Worm (Caenorhabditis elegans): ENCODE data around the gene cup-14.

Gene cup-14

DNA sequence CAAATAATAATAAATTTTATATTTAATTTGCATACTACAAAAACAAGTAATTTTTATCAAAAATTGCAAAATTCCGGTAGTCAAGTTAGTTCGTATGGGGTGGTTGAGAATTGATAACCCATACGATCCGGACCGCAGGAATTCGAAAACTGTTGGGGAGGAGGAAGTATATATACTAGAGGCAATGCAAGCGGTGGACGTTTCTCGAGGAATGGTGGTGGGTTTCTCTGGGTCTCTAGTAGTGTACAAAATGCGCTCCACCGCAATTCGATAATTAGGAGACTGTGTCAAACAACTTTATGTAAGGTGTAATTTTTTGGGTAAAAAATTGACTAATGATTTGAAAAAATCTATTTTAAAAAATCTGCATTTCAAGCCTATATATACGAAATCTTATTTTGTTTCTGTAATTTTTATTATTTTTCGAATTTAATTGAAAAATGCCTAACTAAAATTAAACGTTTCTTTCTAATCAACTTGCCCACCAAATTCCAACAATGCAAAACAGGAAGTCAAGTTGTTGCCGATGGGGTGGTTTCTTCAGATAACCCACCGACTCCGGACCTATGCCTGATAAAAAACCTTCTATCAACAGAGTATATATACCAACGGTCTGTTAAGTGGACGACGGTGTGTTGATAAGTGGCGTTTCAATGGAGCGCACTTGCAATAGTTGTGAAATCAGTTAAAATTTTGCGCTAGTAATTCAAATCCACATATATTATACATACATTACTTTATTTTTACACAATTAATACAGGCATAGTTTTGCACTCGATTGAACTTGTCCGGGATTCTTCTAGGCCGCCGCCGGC is 37.5 kb downstream of the cup-14 start:
- TF ChIP-seq lin-14 (GFP tag; optimal IDR thresholded peaks at IDR 0.05) (peak; percentile 92), lin-35 (GFP tag; optimal IDR thresholded peaks at IDR 0.05) (peak; percentile 85 to 89), sox-4 (tag; optimal IDR thresholded peaks at IDR 0.05) (peak; percentile 89), hpl-2 (GFP tag; optimal IDR thresholded peaks at IDR 0.05) (no peak), nhr-20 (tag; optimal IDR thresholded peaks at IDR 0.05) (peak; percentile 97), tbx-2 (tag; optimal IDR thresholded peaks at IDR 0.05) (peak; percentile 94), unc-62 (GFP tag; optimal IDR thresholded peaks at IDR 0.05) (no peak), dpl-1 (GFP tag; optimal IDR thresholded peaks at IDR 0.05) (peak; percentile 71 to 81 (median 78)), nhr-77 (tag; optimal IDR thresholded peaks at IDR 0.05) (peak; percentile 91), nhr-71 (tag; optimal IDR thresholded peaks at IDR 0.05) (peak; percentile 96), pax-3 (tag; optimal IDR thresholded peaks at IDR 0.05) (peak; percentile 91), snu-23 (GFP tag; optimal IDR thresholded peaks at IDR 0.05) (peak; percentile 97), swsn-7 (tag; optimal IDR thresholded peaks at IDR 0.05) (peak; percentile 97), mep-1 (tag; optimal IDR thresholded peaks at IDR 0.05) (peak; percentile 93), jun-1 (tag; optimal IDR thresholded peaks at IDR 0.05) (peak; percentile 94), aha-1 (tag; optimal IDR thresholded peaks at IDR 0.05) (peak; percentile 61), C04F5.9 (tag; optimal IDR thresholded peaks at IDR 0.05) (peak; percentile 72), snpc-4 (tag; optimal IDR thresholded peaks at IDR 0.05) (peak; percentile 100), elt-3 (tag; optimal IDR thresholded peaks at IDR 0.05) (peak in 3 of 6 experiments; percentile 32 to 80 (median 78)), pag-3 (tag; optimal IDR thresholded peaks at IDR 0.05; ENCODE audit: borderline replicate concordance, insufficient read depth) (no peak), unc-30 (tag; optimal IDR thresholded peaks at IDR 0.05) (no peak), lsy-2 (tag; optimal IDR thresholded peaks at IDR 0.05) (peak; percentile 92 to 93), nhr-85 (tag) (peak; percentile 93), zip-4 (GFP tag; optimal IDR thresholded peaks at IDR 0.05) (peak; percentile 88), nhr-47 (tag; optimal IDR thresholded peaks at IDR 0.05) (peak; percentile 98), egl-13 (tag; optimal IDR thresholded peaks at IDR 0.05) (peak; percentile 94), ceh-90 (tag; optimal IDR thresholded peaks at IDR 0.05) (peak; percentile 20), lin-13 (GFP tag; optimal IDR thresholded peaks at IDR 0.05) (peak; percentile 94), isw-1 (GFP tag; IDR thresholded peaks at IDR 0.05) (peak; percentile 72), mdl-1 (tag; optimal IDR thresholded peaks at IDR 0.05) (peak in 1 of 2 experiments; percentile 89), fkh-4 (tag; optimal IDR thresholded peaks at IDR 0.05; ENCODE audit: borderline replicate concordance) (peak; percentile 58), ztf-11 (tag; optimal IDR thresholded peaks at IDR 0.05) (peak; percentile 25 to 88), efl-3 (GFP tag; optimal IDR thresholded peaks at IDR 0.05) (peak; percentile 41), alr-1 (tag; optimal IDR thresholded peaks at IDR 0.05; ENCODE audit: borderline replicate concordance) (no peak), sptf-1 (tag; optimal IDR thresholded peaks at IDR 0.05) (no peak), unc-86 (tag; optimal IDR thresholded peaks at IDR 0.05) (peak; percentile 91), nhr-28 (tag; optimal IDR thresholded peaks at IDR 0.05) (no peak), ceh-63 (GFP tag; optimal IDR thresholded peaks at IDR 0.05) (no peak), grh-1 (GFP tag; IDR thresholded peaks at IDR 0.05) (peak; percentile 79), mef-2 (tag; optimal IDR thresholded peaks at IDR 0.05) (peak; percentile 49), nhr-12 (tag; optimal IDR thresholded peaks at IDR 0.05) (peak; percentile 17), elt-2 (tag; optimal IDR thresholded peaks at IDR 0.05) (peak; percentile 70), ceh-88 (GFP tag; IDR thresholded peaks at IDR 0.05) (peak; percentile 86), nhr-90 (tag; optimal IDR thresholded peaks at IDR 0.05; ENCODE audit: poor library complexity) (peak; percentile 98), nhr-19 (GFP tag; conservative IDR thresholded peaks at IDR 0.05) (peak; percentile 92), sup-37 (GFP tag; optimal IDR thresholded peaks at IDR 0.05) (peak; percentile 65), lir-3 (tag; optimal IDR thresholded peaks at IDR 0.05; ENCODE audit: poor library complexity) (peak; percentile 84), hlh-4 (tag; optimal IDR thresholded peaks at IDR 0.05) (peak; percentile 51), nhr-76 (tag; optimal IDR thresholded peaks at IDR 0.05) (peak; percentile 54), Y116A8C.19 (tag; optimal IDR thresholded peaks at IDR 0.05; ENCODE audit: borderline replicate concordance) (peak; percentile 50)
